Fruit fly (Drosophila melanogaster) Kc167 (cell line): ENCODE measurements around the gene EloB.

Source experiments
- Myc ChIP-seq: fragments of >200 bp; optimal IDR thresholded peaks from 2 replicates; lab custom pipeline; 2017; ENCODE audit warnings: missing external identifiers
- Sin3A ChIP-seq: fragments of >200 bp; optimal IDR thresholded peaks from 2 replicates; lab custom pipeline; 2018; ENCODE audit warnings: missing external identifiers
- h ChIP-seq: fragments of >200 bp; optimal IDR thresholded peaks from 3 replicates; lab custom pipeline; 2018; ENCODE audit warnings: missing external identifiers
- insv ChIP-seq: fragments of >200 bp; optimal IDR thresholded peaks from 3 replicates; lab custom pipeline; 2018; ENCODE audit warnings: missing external identifiers
- psq ChIP-seq: fragments of >200 bp; optimal IDR thresholded peaks from 2 replicates; lab custom pipeline; 2017; ENCODE audit warnings: missing external identifiers
- ttk ChIP-seq: sonication (Bioruptor generic); optimal IDR thresholded peaks from 2 replicates; lab custom pipeline; 2017; ENCODE audit warnings: missing external identifiers

The EloB gene

dm6 chr3R:20587630-20588479 is 8.2 kb upstream of the EloB start, which contains the start of gene Septin2:
Gene Septin2 (minus strand): TSS chr3R:20588356.
- TF ChIP-seq Sin3A (no peak), ttk (lab: Kevin White, UChicago) (no peak)

DNA sequence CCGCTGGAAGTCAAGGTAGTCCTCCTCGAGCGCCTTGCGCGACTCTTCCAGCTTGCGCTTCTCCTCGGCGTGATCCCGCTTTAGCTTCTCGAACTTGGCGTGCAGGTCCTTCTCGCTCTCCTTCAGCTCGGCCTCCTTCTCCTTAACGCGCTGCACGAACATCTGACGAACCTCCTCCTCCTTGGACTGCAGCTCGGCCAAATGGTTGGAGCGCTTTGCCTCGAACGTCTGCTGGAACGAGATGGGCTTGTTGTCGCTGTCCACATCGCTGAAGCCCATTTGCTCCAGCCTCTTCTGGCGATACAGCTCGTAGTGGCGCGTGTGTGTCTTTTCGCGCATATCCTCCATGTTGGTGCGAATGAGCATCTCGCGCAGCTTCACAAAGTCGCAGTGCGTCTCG is 6.8 kb upstream of the EloB start:
- TF ChIP-seq h, result no peak
- no peak for TF ChIP-seq Myc (lab: Kevin White, UChicago)
- TF ChIP-seq psq (lab: Kevin White, UChicago), result no peak
- no peak for TF ChIP-seq ttk (lab: Kevin White, UChicago)
- TF ChIP-seq Sin3A, result no peak
- TF ChIP-seq insv (lab: Kevin White, UChicago), result no peak

- no peak for TF ChIP-seq insv (lab: Kevin White, UChicago)
These were observed 5.9 kb upstream of the EloB start, which contains the start of gene CG16953 for dm6 chr3R:20585566-20585965. Gene CG16953 (minus strand): TSS chr3R:20585833.

- TF ChIP-seq Myc (lab: Kevin White, UChicago) (no peak), psq (lab: Kevin White, UChicago) (no peak), insv (lab: Kevin White, UChicago) (no peak), Sin3A (no peak), ttk (lab: Kevin White, UChicago) (no peak), h (no peak)
These were observed 1.7 kb upstream of the EloB start, which contains the start of gene CG34008 for dm6 chr3R:20581376-20581775. Gene CG34008 (minus strand): TSS chr3R:20581522.

dm6 chr3R:20576789-20577188 is 2.9 kb downstream of the EloB start, which contains the start of the genes TFAM and CG5412:
Gene TFAM (minus strand): TSS chr3R:20577010.
Gene CG5412 (plus strand): TSS chr3R:20577053.
- TF ChIP-seq psq (lab: Kevin White, UChicago) (no peak), h (no peak), insv (lab: Kevin White, UChicago) (no peak), Sin3A (no peak), ttk (lab: Kevin White, UChicago) (no peak), Myc (lab: Kevin White, UChicago) (no peak)

- TF ChIP-seq Myc (lab: Kevin White, UChicago) (no peak), psq (lab: Kevin White, UChicago) (no peak), ttk (lab: Kevin White, UChicago) (no peak)
These were observed 5.1 kb downstream of the EloB start for dm6 chr3R:20574535-20574980.

- TF ChIP-seq h, result no peak
- no peak for TF ChIP-seq ttk (lab: Kevin White, UChicago)
- TF ChIP-seq Sin3A, result no peak
- no peak for TF ChIP-seq Myc (lab: Kevin White, UChicago)
- no peak for TF ChIP-seq insv (lab: Kevin White, UChicago)
- TF ChIP-seq psq (lab: Kevin White, UChicago), result no peak
These were observed 6.3 kb downstream of the EloB start for dm6 chr3R:20573326-20573725.

- no peak for TF ChIP-seq Myc (lab: Kevin White, UChicago)
- no peak for TF ChIP-seq Sin3A
- no peak for TF ChIP-seq ttk (lab: Kevin White, UChicago)
These were observed 12.0 kb downstream of the EloB start for dm6 chr3R:20567507-20568222.

DNA sequence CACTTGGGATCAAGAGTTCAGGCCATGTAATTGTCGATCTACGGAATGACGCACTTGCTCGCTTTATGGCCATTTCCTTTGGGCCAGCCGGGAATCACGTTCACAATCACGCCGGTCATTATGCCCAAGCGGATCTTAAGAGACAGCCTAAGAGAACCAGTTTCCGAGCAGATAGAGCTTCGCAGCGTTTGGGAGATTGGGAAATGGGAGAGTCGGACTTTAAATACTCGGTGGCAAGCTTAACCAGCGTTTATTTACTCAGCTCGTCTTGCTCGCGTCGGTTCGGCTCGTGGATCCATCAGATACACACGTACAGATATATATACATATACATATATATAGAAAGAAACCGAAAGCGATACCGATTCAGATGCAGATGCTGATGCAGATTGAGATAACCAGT is 14.1 kb downstream of the EloB start:
- TF ChIP-seq ttk (lab: Kevin White, UChicago), result no peak
- TF ChIP-seq Sin3A, result no peak
- TF ChIP-seq h, result no peak
- no peak for TF ChIP-seq psq (lab: Kevin White, UChicago)

DNA sequence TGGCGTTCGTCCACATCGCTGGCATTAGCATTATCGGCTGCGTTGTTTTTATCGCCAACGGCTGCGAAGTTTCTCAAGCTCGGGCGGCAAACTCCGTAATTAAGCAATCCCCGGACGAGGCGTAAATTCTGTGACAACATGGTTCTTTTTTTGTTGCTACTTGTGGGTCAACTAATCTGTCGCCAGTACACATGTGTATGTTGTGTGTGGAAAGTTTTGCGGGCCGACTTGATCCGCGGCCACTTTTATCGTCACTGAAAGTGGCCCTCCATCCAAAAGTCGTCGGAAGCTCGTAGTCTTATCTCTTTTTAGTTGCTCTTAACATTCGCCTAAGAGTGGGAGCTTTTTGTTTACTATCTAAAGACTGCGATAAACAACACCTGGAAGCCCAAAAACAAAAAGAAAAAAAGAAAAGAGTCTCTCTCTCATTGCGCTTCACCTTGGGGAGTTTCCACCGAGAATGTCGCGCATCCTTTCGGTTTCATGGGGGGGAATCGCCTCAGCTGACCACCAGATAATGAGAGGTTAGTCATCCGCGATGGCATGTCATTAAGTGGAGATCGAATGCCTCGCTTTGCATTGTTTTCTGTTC is 15.7 kb downstream of the EloB start, which contains the start of gene CG10877:
TSS of gene CG10877 (minus strand) at position 238 of the 592 bp plus-strand sequence.
- TF ChIP-seq ttk (lab: Kevin White, UChicago), result no peak
- no peak for TF ChIP-seq Sin3A
- TF ChIP-seq insv (lab: Kevin White, UChicago), result no peak
- TF ChIP-seq Myc (lab: Kevin White, UChicago), result no peak
- TF ChIP-seq psq (lab: Kevin White, UChicago), result no peak
- no peak for TF ChIP-seq h

DNA sequence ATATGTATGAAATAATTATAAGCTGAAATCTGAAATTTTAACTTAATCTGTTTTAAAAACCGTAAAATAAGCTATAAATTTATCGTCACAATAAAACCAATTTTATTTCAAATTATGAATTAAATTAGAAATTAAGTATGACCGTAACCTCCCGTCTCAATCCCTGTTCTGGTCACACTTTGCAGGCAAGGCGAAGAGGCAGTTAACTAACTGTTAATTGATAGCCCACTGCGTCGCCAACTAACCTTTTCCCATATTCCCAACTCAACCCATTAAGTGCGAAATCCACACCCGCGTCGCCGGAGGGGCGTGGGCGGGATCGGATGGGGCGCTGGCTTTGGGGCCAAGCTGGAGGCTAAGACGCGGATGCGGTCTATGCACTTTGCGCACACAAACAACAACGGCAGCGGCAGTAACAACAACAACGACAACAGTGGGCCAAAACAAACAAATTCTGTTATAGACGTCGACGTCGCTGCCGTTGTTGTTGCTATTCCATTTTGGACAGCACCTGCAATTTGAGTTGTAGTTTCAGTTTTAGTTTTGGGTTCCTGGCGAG is 18.9 kb downstream of the EloB start, which contains the start of gene CG5191:
TSS of gene CG5191 (plus strand) at position 198 of the 559 bp plus-strand sequence.
- TF ChIP-seq insv (lab: Kevin White, UChicago), result no peak
- no peak for TF ChIP-seq Myc (lab: Kevin White, UChicago)

dm6 chr3R:20560019-20560667 is 19.5 kb downstream of the EloB start, which contains the start of gene CG15922:
Gene CG15922 (minus strand): TSS chr3R:20560280.
- TF ChIP-seq Sin3A (no peak), h (no peak), psq (lab: Kevin White, UChicago) (no peak), insv (lab: Kevin White, UChicago) (no peak), Myc (lab: Kevin White, UChicago) (no peak), ttk (lab: Kevin White, UChicago) (no peak)
